Fruit fly (Drosophila melanogaster) Kc167 (cell line): ENCODE data around the gene nolo.

Source experiments
- Myc ChIP-seq: fragments of >200 bp; optimal IDR thresholded peaks from 2 replicates; lab custom pipeline; 2017; ENCODE audit warnings: missing external identifiers
- Sin3A ChIP-seq: fragments of >200 bp; optimal IDR thresholded peaks from 2 replicates; lab custom pipeline; 2018; ENCODE audit warnings: missing external identifiers
- h ChIP-seq: fragments of >200 bp; optimal IDR thresholded peaks from 3 replicates; lab custom pipeline; 2018; ENCODE audit warnings: missing external identifiers
- insv ChIP-seq: fragments of >200 bp; optimal IDR thresholded peaks from 3 replicates; lab custom pipeline; 2018; ENCODE audit warnings: missing external identifiers
- psq ChIP-seq: fragments of >200 bp; optimal IDR thresholded peaks from 2 replicates; lab custom pipeline; 2017; ENCODE audit warnings: missing external identifiers
- ttk ChIP-seq: sonication (Bioruptor generic); optimal IDR thresholded peaks from 2 replicates; lab custom pipeline; 2017; ENCODE audit warnings: missing external identifiers

The nolo gene

DNA sequence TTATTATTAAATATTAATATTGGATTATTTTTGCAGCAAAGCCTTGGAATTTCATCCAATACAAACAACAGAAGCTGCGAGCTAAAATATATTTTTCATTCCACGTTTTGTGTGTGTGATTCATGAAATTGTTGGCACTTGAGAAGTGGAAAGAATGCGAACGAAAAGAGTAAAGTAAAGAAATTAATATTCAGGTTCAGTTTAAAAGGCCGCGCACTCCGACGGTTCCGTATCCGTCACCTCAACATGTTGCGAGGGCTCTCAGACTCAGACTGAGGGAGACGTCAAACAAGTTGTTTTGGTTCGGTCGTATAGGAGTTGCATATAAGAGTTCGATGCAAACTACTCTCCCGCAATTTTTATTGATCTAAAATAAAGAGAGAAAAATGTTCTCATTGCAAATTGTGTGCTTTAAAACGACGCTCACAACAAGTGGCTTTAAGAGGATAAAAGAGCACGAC is 69.6 kb downstream of the nolo start:
- TF ChIP-seq psq (lab: Kevin White, UChicago) (no peak), Sin3A (lab: Kevin White, UChicago) (no peak), Myc (no peak), h (no peak), insv (no peak), ttk (lab: Kevin White, UChicago) (no peak)

- TF ChIP-seq h = no peak
- TF ChIP-seq psq (lab: Kevin White, UChicago) = no peak
- TF ChIP-seq ttk (lab: Kevin White, UChicago) = no peak
- no peak for TF ChIP-seq Sin3A (lab: Kevin White, UChicago)
- no peak for TF ChIP-seq insv
- no peak for TF ChIP-seq Myc
Measured at dm6 chr2L:21754011-21754410, 70.1 kb downstream of the nolo start.

- TF ChIP-seq h (no peak), Myc (no peak), insv (no peak), Sin3A (lab: Kevin White, UChicago) (no peak), ttk (lab: Kevin White, UChicago) (no peak), psq (lab: Kevin White, UChicago) (no peak)
Measured at dm6 chr2L:21755310-21755709, 71.4 kb downstream of the nolo start.

DNA sequence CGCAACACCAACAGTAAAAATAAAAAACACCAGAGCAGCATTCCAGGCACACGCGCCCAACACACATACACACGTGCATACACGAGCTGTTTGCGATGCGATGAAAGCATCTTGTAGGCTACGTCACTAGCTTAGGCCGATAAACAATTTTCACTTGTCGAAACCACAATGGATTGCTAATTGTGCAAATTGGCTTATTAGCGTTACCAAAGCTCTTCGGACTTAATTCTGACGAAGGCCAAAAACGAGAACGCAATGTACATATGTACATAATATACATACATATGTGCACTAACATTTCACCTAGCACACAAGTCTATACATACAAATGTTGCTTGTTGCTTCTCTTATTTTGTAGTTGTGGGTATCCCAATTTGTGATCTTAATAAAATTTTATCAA is 72.8 kb downstream of the nolo start:
- TF ChIP-seq psq (lab: Kevin White, UChicago) (no peak), ttk (lab: Kevin White, UChicago) (no peak), insv (no peak), Sin3A (lab: Kevin White, UChicago) (no peak), h (no peak), Myc (no peak)

dm6 chr2L:21757264-21758066 is 73.6 kb downstream of the nolo start, which contains the start of the genes step and CG1416:
Gene step (minus strand): TSS chr2L:21757466.
Gene CG1416 (plus strand): TSS chr2L:21758010.
- TF ChIP-seq Myc = no peak
- TF ChIP-seq h = no peak
- TF ChIP-seq insv = no peak
- peak; percentile 79 for TF ChIP-seq Sin3A (lab: Kevin White, UChicago)
- TF ChIP-seq ttk (lab: Kevin White, UChicago) = no peak
- TF ChIP-seq psq (lab: Kevin White, UChicago) = no peak

dm6 chr2L:21758067-21758398 is 74.1 kb downstream of the nolo start:
- TF ChIP-seq Myc (no peak), h (no peak)

- no peak for TF ChIP-seq psq (lab: Kevin White, UChicago)
Measured at dm6 chr2L:21764934-21765333, 81.0 kb downstream of the nolo start.

- TF ChIP-seq h (no peak), psq (lab: Kevin White, UChicago) (no peak), ttk (lab: Kevin White, UChicago) (no peak), insv (no peak), Myc (no peak), Sin3A (lab: Kevin White, UChicago) (no peak)
Measured at dm6 chr2L:21769461-21769860, 85.6 kb downstream of the nolo start.
